Fruit fly (Drosophila melanogaster): ENCODE results near the gene tomb.

DNA sequence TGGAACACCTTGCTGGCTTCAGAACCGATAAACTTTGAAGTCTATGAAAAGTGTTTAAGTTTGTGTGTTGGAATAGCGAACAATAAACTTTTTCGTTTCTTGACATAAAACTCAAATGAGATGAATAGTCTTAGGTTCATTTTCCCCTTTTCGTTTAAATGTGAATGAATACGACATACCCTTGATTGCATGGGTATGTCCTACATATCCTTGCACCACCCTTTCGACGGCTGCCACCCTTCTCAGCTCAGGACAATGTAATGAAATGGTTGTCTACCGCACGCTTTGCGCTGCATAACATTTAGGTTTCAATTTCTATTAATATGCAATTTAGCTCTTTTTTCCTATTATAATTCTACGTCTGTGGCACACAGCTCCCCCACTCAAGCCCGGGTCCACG, 44.5 kb upstream of the tomb start, which contains the start of gene CG14011:
- TF ChIP-seq psq (optimal IDR thresholded peaks at IDR 0.05) (no peak), ttk (optimal IDR thresholded peaks at IDR 0.05) (no peak), h (optimal IDR thresholded peaks at IDR 0.05) (no peak), Myc (optimal IDR thresholded peaks at IDR 0.05) (no peak), insv (optimal IDR thresholded peaks at IDR 0.05) (no peak), Sin3A (optimal IDR thresholded peaks at IDR 0.05) (no peak)

Data from Kc167 (cell line).